Fruit fly (Drosophila melanogaster) whole organism, embryonic: ENCODE data around the gene cv-c.

Experiments
- Antp ChIP-seq: fragments of 200-800 bp; sonication (Bioruptor generic); optimal IDR thresholded peaks from 3 replicates; lab custom pipeline; 2016; ENCODE audit warnings: missing biosample characterization, missing genetic modification characterization
- CG10147 ChIP-seq: fragments of 200-800 bp; sonication (Bioruptor generic); optimal IDR thresholded peaks from 2 replicates; lab custom pipeline; 2019; ENCODE audit warnings: missing biosample characterization, mild to moderate bottlenecking, missing genetic modification characterization, moderate library complexity
- CG1024 ChIP-seq: fragments of 200-800 bp; sonication (Bioruptor generic); IDR thresholded peaks from 2 replicates; pipeline ENCODE4 v1.3.6; 2022; ENCODE audit warnings: missing biosample characterization, missing genetic modification characterization
- CG11398 ChIP-seq: fragments of 200-800 bp; sonication (Bioruptor generic); optimal IDR thresholded peaks from 2 replicates; lab custom pipeline; 2016; ENCODE audit warnings: missing biosample characterization, missing genetic modification characterization
- CG12659 ChIP-seq: fragments of 200-800 bp; sonication (Bioruptor generic); optimal IDR thresholded peaks from 3 replicates; lab custom pipeline; 2017; ENCODE audit warnings: mild to moderate bottlenecking, missing biosample characterization, missing genetic modification reagents, missing genetic modification characterization
- CG12744 ChIP-seq: fragments of 200-800 bp; sonication (Bioruptor generic); optimal IDR thresholded peaks from 2 replicates; lab custom pipeline; 2016; ENCODE audit warnings: missing biosample characterization, missing genetic modification characterization
- CG1603 ChIP-seq: fragments of 200-800 bp; sonication (Bioruptor generic); optimal IDR thresholded peaks from 2 replicates; lab custom pipeline; 2019; ENCODE audit warnings: missing biosample characterization, mild to moderate bottlenecking, missing genetic modification characterization, moderate library complexity
- CG16815 ChIP-seq: fragments of 200-800 bp; sonication (Bioruptor generic); optimal IDR thresholded peaks from 3 replicates; lab custom pipeline; 2017; ENCODE audit warnings: missing biosample characterization, mild to moderate bottlenecking, missing genetic modification characterization
- CG3065 ChIP-seq: fragments of 200-800 bp; sonication (Bioruptor generic); optimal IDR thresholded peaks from 2 replicates; lab custom pipeline; 2016; ENCODE audit warnings: missing biosample characterization, missing genetic modification characterization
- CG34422 ChIP-seq: fragments of 200-800 bp; sonication (Bioruptor generic); IDR thresholded peaks from 3 replicates; pipeline ENCODE4 v1.3.6; 2022; ENCODE audit warnings: missing biosample characterization, missing genetic modification characterization
- CG4730 ChIP-seq: fragments of 200-800 bp; sonication (Bioruptor generic); IDR thresholded peaks from 2 replicates; pipeline ENCODE4 v1.3.6; 2022; ENCODE audit warnings: missing biosample characterization, missing genetic modification characterization
- CG7839 ChIP-seq: fragments of 200-800 bp; sonication (Bioruptor generic); optimal IDR thresholded peaks from 3 replicates; lab custom pipeline; 2018; ENCODE audit warnings: missing biosample characterization, mild to moderate bottlenecking, missing genetic modification characterization, moderate library complexity
- CG7963 ChIP-seq: fragments of 200-800 bp; sonication (Bioruptor generic); IDR thresholded peaks from 3 replicates; pipeline ENCODE4 v1.3.6; 2022; ENCODE audit warnings: missing biosample characterization, missing genetic modification characterization; ENCODE audit not compliant: partially characterized antibody
- CG9215 ChIP-seq: fragments of 200-800 bp; sonication (Bioruptor generic); IDR thresholded peaks from 2 replicates; pipeline ENCODE4 v1.3.6; 2022; ENCODE audit warnings: missing biosample characterization, missing genetic modification characterization
- CrebB ChIP-seq: fragments of 200-800 bp; sonication (Bioruptor generic); optimal IDR thresholded peaks from 3 replicates; lab custom pipeline; 2018; ENCODE audit warnings: missing biosample characterization, mild to moderate bottlenecking, missing genetic modification characterization
- D ChIP-seq, 2 experiments: fragments of 200-800 bp in 1 of 2; fragments of >200 bp in 1 of 2; sonication (Bioruptor generic) in 1 of 2; optimal IDR thresholded peaks; 2 replicates in 1 of 2; 3 replicates in 1 of 2; lab custom pipeline; 2017; ENCODE audit warnings: mild to moderate bottlenecking in 1 of 2, missing biosample characterization in 1 of 2, missing genetic modification characterization in 1 of 2, missing genetic modification reagents in 1 of 2
- D19A ChIP-seq: fragments of 200-800 bp; optimal IDR thresholded peaks from 3 replicates; lab custom pipeline; 2019; ENCODE audit warnings: missing biosample characterization, mild to moderate bottlenecking, missing genetic modification characterization, moderate library complexity
- Dbx ChIP-seq: fragments of 200-800 bp; sonication (Bioruptor generic); IDR thresholded peaks from 3 replicates; pipeline ENCODE4 v1.3.6; 2022; ENCODE audit warnings: missing biosample characterization, missing genetic modification characterization
- Dip2 ChIP-seq: fragments of 200-800 bp; sonication (Bioruptor generic); IDR thresholded peaks from 2 replicates; pipeline ENCODE4 v1.3.6; 2022; ENCODE audit warnings: missing biosample characterization, missing genetic modification characterization
- Drgx ChIP-seq: fragments of 200-800 bp; sonication (Bioruptor generic); IDR thresholded peaks from 2 replicates; pipeline ENCODE4 v1.3.6; 2022; ENCODE audit warnings: missing biosample characterization, missing genetic modification characterization
- Eip74EF ChIP-seq, 2 experiments: fragments of 200-800 bp in 1 of 2; fragments of >200 bp in 1 of 2; sonication (Bioruptor generic) in 1 of 2; optimal IDR thresholded peaks; 2 replicates each; lab custom pipeline; 2017 to 2019; ENCODE audit warnings: missing biosample characterization in 2 of 2, missing genetic modification characterization in 2 of 2, mild to moderate bottlenecking in 1 of 2, moderate library complexity in 1 of 2
- Hr51 ChIP-seq, 2 experiments: fragments of 200-800 bp; sonication (Bioruptor generic); optimal IDR thresholded peaks; 2 replicates in 1 of 2; 3 replicates in 1 of 2; lab custom pipeline; 2016 to 2018; ENCODE audit warnings: missing biosample characterization in 2 of 2, missing genetic modification characterization in 2 of 2, mild to moderate bottlenecking in 1 of 2, moderate library complexity in 1 of 2
- Hr78 ChIP-seq, 2 experiments: fragments of 200-800 bp in 1 of 2; fragments of >200 bp in 1 of 2; sonication (Bioruptor generic) in 1 of 2; optimal IDR thresholded peaks; 2 replicates each; lab custom pipeline; 2017 to 2019; ENCODE audit warnings: missing biosample characterization in 2 of 2, missing genetic modification characterization in 2 of 2, mild to moderate bottlenecking in 1 of 2, moderate library complexity in 1 of 2
- Lpt ChIP-seq: fragments of >200 bp; optimal IDR thresholded peaks from 2 replicates; lab custom pipeline; 2018; ENCODE audit warnings: missing biosample characterization, missing genetic modification characterization
- MESR4 ChIP-seq: fragments of 200-800 bp; sonication (Bioruptor generic); optimal IDR thresholded peaks from 2 replicates; lab custom pipeline; 2018; ENCODE audit warnings: missing biosample characterization, mild to moderate bottlenecking, missing genetic modification characterization, moderate library complexity
- Sin3A ChIP-seq: fragments of >200 bp; optimal IDR thresholded peaks from 2 replicates; lab custom pipeline; 2018
- Spps ChIP-seq: fragments of 200-800 bp; sonication (Bioruptor generic); optimal IDR thresholded peaks from 2 replicates; lab custom pipeline; 2018; ENCODE audit warnings: missing biosample characterization, mild to moderate bottlenecking, missing genetic modification characterization
- Stat92E ChIP-seq, 3 experiments: fragments of >200 bp in 2 of 3; fragments of 200-800 bp in 1 of 3; sonication (Bioruptor generic) in 1 of 3; optimal IDR thresholded peaks; 2 replicates each; lab custom pipeline; 2017 to 2019; ENCODE audit warnings: missing biosample characterization in 3 of 3, missing genetic modification characterization in 3 of 3, mild to moderate bottlenecking in 1 of 3, moderate library complexity in 1 of 3
- Vsx1 ChIP-seq: fragments of 200-800 bp; sonication (Bioruptor generic); optimal IDR thresholded peaks from 2 replicates; lab custom pipeline; 2017; ENCODE audit warnings: missing biosample characterization, mild to moderate bottlenecking, missing genetic modification characterization, missing genetic modification reagents
- bcd ChIP-seq: fragments of 200-800 bp; sonication (Bioruptor generic); optimal IDR thresholded peaks from 2 replicates; lab custom pipeline; 2017; ENCODE audit warnings: missing biosample characterization, mild to moderate bottlenecking, missing genetic modification characterization
- cato ChIP-seq: fragments of 200-800 bp; sonication (Bioruptor generic); optimal IDR thresholded peaks from 2 replicates; lab custom pipeline; 2016; ENCODE audit warnings: missing biosample characterization, missing genetic modification characterization, borderline replicate concordance
- cg ChIP-seq: fragments of 200-800 bp; sonication (Bioruptor generic); optimal IDR thresholded peaks from 3 replicates; lab custom pipeline; 2019; ENCODE audit warnings: missing biosample characterization, mild to moderate bottlenecking, missing genetic modification characterization, moderate library complexity
- chm ChIP-seq: fragments of 200-800 bp; sonication (Bioruptor generic); IDR thresholded peaks from 2 replicates; pipeline ENCODE4 v1.3.6; 2022; ENCODE audit warnings: missing biosample characterization, missing genetic modification characterization
- ci ChIP-seq: fragments of 200-800 bp; sonication (Bioruptor generic); IDR thresholded peaks from 3 replicates; pipeline ENCODE4 v1.3.6; 2022; ENCODE audit warnings: missing biosample characterization, missing genetic modification characterization
- dmrt11E ChIP-seq: fragments of 200-800 bp; sonication (Bioruptor generic); optimal IDR thresholded peaks from 3 replicates; lab custom pipeline; 2018; ENCODE audit warnings: missing biosample characterization, mild to moderate bottlenecking, missing genetic modification characterization, moderate library complexity
- emc ChIP-seq: fragments of 200-800 bp; sonication (Bioruptor generic); optimal IDR thresholded peaks from 2 replicates; lab custom pipeline; 2016; ENCODE audit warnings: missing biosample characterization, missing genetic modification characterization
- gce ChIP-seq: fragments of 200-800 bp; sonication (Bioruptor generic); IDR thresholded peaks from 3 replicates; pipeline ENCODE4 v1.3.6; 2022; ENCODE audit warnings: missing biosample characterization, missing genetic modification characterization
- hb ChIP-seq: fragments of 200-800 bp; sonication (Bioruptor generic); IDR thresholded peaks from 3 replicates; pipeline ENCODE4 v1.3.6; 2022; ENCODE audit warnings: missing biosample characterization, missing genetic modification characterization; ENCODE audit not compliant: partially characterized antibody
- insv ChIP-seq, 2 experiments: fragments of 200-800 bp; sonication (Bioruptor generic); optimal IDR thresholded peaks; 3 replicates each; lab custom pipeline; 2016 to 2018; ENCODE audit warnings: missing biosample characterization in 2 of 2, missing genetic modification characterization in 2 of 2
- nerfin-2 ChIP-seq: fragments of 200-800 bp; sonication (Bioruptor generic); IDR thresholded peaks from 2 replicates; pipeline ENCODE4 v1.3.6; 2022; ENCODE audit warnings: missing biosample characterization, missing genetic modification characterization; ENCODE audit not compliant: partially characterized antibody
- seq ChIP-seq: fragments of 200-800 bp; sonication (Bioruptor generic); IDR thresholded peaks from 2 replicates; pipeline ENCODE4 v1.3.6; 2022; ENCODE audit warnings: missing biosample characterization, missing genetic modification characterization
- slbo ChIP-seq: fragments of 200-800 bp; sonication (Bioruptor generic); IDR thresholded peaks from 2 replicates; pipeline ENCODE4 v1.3.6; 2022; ENCODE audit warnings: missing biosample characterization, missing genetic modification characterization
- stwl ChIP-seq: fragments of 200-800 bp; sonication (Bioruptor generic); optimal IDR thresholded peaks from 3 replicates; lab custom pipeline; 2018; ENCODE audit warnings: missing biosample characterization, mild to moderate bottlenecking, missing genetic modification characterization, moderate library complexity
- twi ChIP-seq: fragments of 200-800 bp; optimal IDR thresholded peaks from 2 replicates; lab custom pipeline; 2019; ENCODE audit warnings: missing biosample characterization, mild to moderate bottlenecking, missing genetic modification characterization, moderate library complexity
- vnd ChIP-seq: fragments of 200-800 bp; sonication (Bioruptor generic); IDR thresholded peaks from 3 replicates; pipeline ENCODE4 v1.3.6; 2022; ENCODE audit warnings: missing biosample characterization, missing genetic modification characterization; ENCODE audit not compliant: partially characterized antibody
- vvl ChIP-seq: fragments of 200-800 bp; sonication (Bioruptor generic); IDR thresholded peaks from 2 replicates; pipeline ENCODE4 v1.3.6; 2022; ENCODE audit warnings: missing biosample characterization, missing genetic modification characterization
- zen2 ChIP-seq: fragments of 200-800 bp; sonication (Bioruptor generic); IDR thresholded peaks from 3 replicates; pipeline ENCODE4 v1.3.6; 2022; ENCODE audit warnings: missing biosample characterization, missing genetic modification characterization; ENCODE audit not compliant: partially characterized antibody
- zf30C ChIP-seq: fragments of 200-800 bp; sonication (Bioruptor generic); optimal IDR thresholded peaks from 3 replicates; lab custom pipeline; 2018; ENCODE audit warnings: missing biosample characterization, mild to moderate bottlenecking, missing genetic modification characterization

The cv-c gene

DNA sequence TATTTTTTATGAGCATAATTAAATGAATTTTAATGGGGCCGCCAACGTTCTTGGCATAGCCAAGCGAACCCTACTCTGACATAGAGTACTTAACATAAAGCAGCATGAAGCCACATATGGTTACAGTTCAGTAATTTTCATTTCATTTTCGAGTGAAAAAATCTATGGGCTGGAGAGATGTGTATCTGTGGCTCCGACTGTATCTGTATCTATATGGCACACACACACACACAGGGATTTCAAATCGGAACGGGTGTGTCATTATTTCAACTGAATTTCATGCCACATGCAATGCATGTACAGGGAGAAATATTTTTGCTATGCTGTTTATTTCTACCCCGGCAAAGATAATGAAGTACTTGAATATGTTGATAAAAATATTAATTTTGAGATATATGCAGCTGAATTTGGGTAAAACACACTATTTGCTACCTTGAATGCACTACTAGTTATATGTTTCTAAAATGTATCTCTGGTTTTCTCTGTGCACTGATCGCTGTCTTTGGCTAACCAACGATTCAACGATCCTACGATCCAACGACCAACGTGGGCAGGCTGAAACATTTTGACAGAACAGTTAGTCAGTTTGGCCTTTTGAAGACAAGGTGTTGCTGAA is 14.2 kb downstream of the cv-c start (continued):
- TF ChIP-seq D (optimal IDR thresholded peaks at IDR 0.05; lab: Kevin White, UChicago) (no peak), D (GFP tag; optimal IDR thresholded peaks at IDR 0.05; lab: Kevin White, UChicago) (no peak), Dbx (GFP tag; lab: Robert Waterston, UW) (no peak), CG4730 (0 out of 2 replicates have a peak, but pooled peaks have one; percentile 16), cg (GFP tag; lab: Kevin White, UChicago) (peak; percentile 44), zf30C (GFP tag; lab: Kevin White, UChicago) (peak; percentile 47), seq (GFP tag; lab: Robert Waterston, UW) (no peak), insv (GFP tag; optimal IDR thresholded peaks at IDR 0.05; lab: Kevin White, UChicago) (no peak), D19A (peak; percentile 88), CG7839 (no peak), Hr51 (GFP tag; optimal IDR thresholded peaks at IDR 0.05; lab: Kevin White, UChicago) (no peak), CG3065 (GFP tag; lab: Kevin White, UChicago) (no peak), chm (0 out of 2 replicates have a peak, but pooled peaks have one; percentile 20), Stat92E (GFP tag; optimal IDR thresholded peaks at IDR 0.05; lab: Kevin White, UChicago) (peak in 1 of 3 experiments; percentile 66), Antp (GFP tag; lab: Kevin White, UChicago) (no peak), vvl (GFP tag; lab: Robert Waterston, UW) (no peak; the same call in 1 of the 2 replicates), dmrt11E (tag; lab: Kevin White, UChicago) (no peak), CG12744 (GFP tag; lab: Kevin White, UChicago) (no peak), hb (GFP tag; lab: Robert Waterston, UW) (no peak), CrebB (no peak), ci (GFP tag; lab: Robert Waterston, UW) (0 out of 3 replicates have a peak, but pooled peaks have one; percentile 14), Vsx1 (GFP tag; lab: Kevin White, UChicago) (no peak), stwl (no peak), Eip74EF (GFP tag; optimal IDR thresholded peaks at IDR 0.05; lab: Kevin White, UChicago) (no peak), emc (GFP tag; lab: Kevin White, UChicago) (no peak), zen2 (no peak), Spps (no peak), CG10147 (no peak), CG11398 (GFP tag; lab: Kevin White, UChicago) (no peak), nerfin-2 (no peak), slbo (GFP tag; lab: Robert Waterston, UW) (no peak), Hr78 (GFP tag; optimal IDR thresholded peaks at IDR 0.05; lab: Kevin White, UChicago) (no peak), CG34422 (GFP tag; lab: Robert Waterston, UW) (no peak), CG9215 (GFP tag; lab: Robert Waterston, UW) (no peak), bcd (GFP tag; lab: Kevin White, UChicago) (no peak), Lpt (GFP tag; lab: Kevin White, UChicago) (no peak), CG1024 (GFP tag; lab: Robert Waterston, UW) (no peak), CG16815 (GFP tag; lab: Kevin White, UChicago) (no peak), CG7963 (GFP tag; lab: Robert Waterston, UW) (no peak), twi (peak; percentile 97), Sin3A (lab: Kevin White, UChicago) (no peak), vnd (GFP tag; lab: Robert Waterston, UW) (no peak), Drgx (GFP tag; lab: Robert Waterston, UW) (peak; percentile 64), cato (GFP tag; lab: Kevin White, UChicago) (no peak), MESR4 (no peak), gce (GFP tag; lab: Robert Waterston, UW) (no peak), CG12659 (GFP tag; lab: Kevin White, UChicago) (no peak), CG1603 (tag; lab: Kevin White, UChicago) (peak; percentile 19), Dip2 (GFP tag; lab: Robert Waterston, UW) (no peak)
